Fruit fly (Drosophila melanogaster) whole organism, prepupa: ENCODE measurements around the gene CG33080.

Source experiments
- CG10631 ChIP-seq: fragments of 200-800 bp; sonication (Bioruptor generic); optimal IDR thresholded peaks from 2 replicates; lab custom pipeline; 2016; ENCODE audit warnings: missing biosample characterization, missing genetic modification characterization
- CG10669 ChIP-seq: fragments of 200-800 bp; sonication (Bioruptor generic); optimal IDR thresholded peaks from 3 replicates; lab custom pipeline; 2018; ENCODE audit warnings: missing biosample characterization, mild to moderate bottlenecking, missing genetic modification characterization, moderate library complexity
- CG11294 ChIP-seq: fragments of 200-800 bp; sonication (Bioruptor generic); IDR thresholded peaks from 2 replicates; pipeline ENCODE4 v1.3.6; 2022; ENCODE audit warnings: missing biosample characterization, missing genetic modification characterization
- CG15336 ChIP-seq: fragments of 200-800 bp; sonication (Bioruptor generic); IDR thresholded peaks from 2 replicates; pipeline ENCODE4 v1.3.6; 2022; ENCODE audit warnings: missing biosample characterization, missing genetic modification characterization
- CG1621 ChIP-seq: fragments of 200-800 bp; sonication (Bioruptor generic); optimal IDR thresholded peaks from 3 replicates; lab custom pipeline; 2018; ENCODE audit warnings: missing biosample characterization, mild to moderate bottlenecking, missing genetic modification characterization
- CG16779 ChIP-seq: fragments of 200-800 bp; sonication (Bioruptor generic); optimal IDR thresholded peaks from 3 replicates; lab custom pipeline; 2017; ENCODE audit warnings: missing biosample characterization, mild to moderate bottlenecking, missing genetic modification characterization
- CG31627 ChIP-seq: fragments of 200-800 bp; sonication (Bioruptor generic); optimal IDR thresholded peaks from 3 replicates; lab custom pipeline; 2016; ENCODE audit warnings: missing biosample characterization, missing genetic modification characterization
- CG32006 ChIP-seq: fragments of 200-800 bp; sonication (Bioruptor generic); optimal IDR thresholded peaks from 3 replicates; lab custom pipeline; 2017; ENCODE audit warnings: missing biosample characterization, mild to moderate bottlenecking, missing genetic modification characterization
- CG34406 ChIP-seq: fragments of 200-800 bp; sonication (Bioruptor generic); optimal IDR thresholded peaks from 3 replicates; lab custom pipeline; 2016; ENCODE audit warnings: missing biosample characterization, missing genetic modification characterization
- CG4318 ChIP-seq: fragments of 200-800 bp; sonication (Bioruptor generic); optimal IDR thresholded peaks from 3 replicates; lab custom pipeline; 2017; ENCODE audit warnings: missing biosample characterization, mild to moderate bottlenecking, missing genetic modification characterization
- CG6163 ChIP-seq: fragments of 200-800 bp; sonication (Bioruptor generic); IDR thresholded peaks from 3 replicates; pipeline ENCODE4 v1.3.6; 2022; ENCODE audit warnings: missing biosample characterization, missing genetic modification characterization
- CG6276 ChIP-seq: fragments of 200-800 bp; sonication (Bioruptor generic); optimal IDR thresholded peaks from 2 replicates; lab custom pipeline; 2017; ENCODE audit warnings: missing biosample characterization, mild to moderate bottlenecking, missing genetic modification characterization
- CG6792 ChIP-seq: fragments of 200-800 bp; sonication (Bioruptor generic); optimal IDR thresholded peaks from 3 replicates; lab custom pipeline; 2016; ENCODE audit warnings: missing biosample characterization, missing genetic modification characterization
- CG6808 ChIP-seq: fragments of 200-800 bp; sonication (Bioruptor generic); optimal IDR thresholded peaks from 3 replicates; lab custom pipeline; 2017; ENCODE audit warnings: missing biosample characterization, missing genetic modification characterization, mild to moderate bottlenecking, moderate library complexity, missing genetic modification reagents
- CG6854 ChIP-seq: fragments of 200-800 bp; sonication (Bioruptor generic); optimal IDR thresholded peaks from 2 replicates; lab custom pipeline; 2017; ENCODE audit warnings: missing biosample characterization, mild to moderate bottlenecking, missing genetic modification characterization
- CG7368 ChIP-seq: fragments of 200-800 bp; sonication (Bioruptor generic); optimal IDR thresholded peaks from 3 replicates; lab custom pipeline; 2016; ENCODE audit warnings: missing biosample characterization, missing genetic modification characterization
- CG8119 ChIP-seq: fragments of 200-800 bp; sonication (Bioruptor generic); IDR thresholded peaks from 3 replicates; pipeline ENCODE4 v1.3.6; 2022; ENCODE audit warnings: missing biosample characterization, missing genetic modification characterization
- CG8319 ChIP-seq: fragments of 200-800 bp; sonication (Bioruptor generic); optimal IDR thresholded peaks from 3 replicates; lab custom pipeline; 2016; ENCODE audit warnings: missing biosample characterization, missing genetic modification characterization
- CG8632 ChIP-seq: fragments of 200-800 bp; sonication (Bioruptor generic); optimal IDR thresholded peaks from 3 replicates; lab custom pipeline; 2016; ENCODE audit warnings: missing biosample characterization, missing genetic modification characterization
- CG9139 ChIP-seq: fragments of 200-800 bp; sonication (Bioruptor generic); optimal IDR thresholded peaks from 3 replicates; lab custom pipeline; 2017; ENCODE audit warnings: missing biosample characterization, mild to moderate bottlenecking, missing genetic modification characterization
- Eip78C ChIP-seq: fragments of 200-800 bp; sonication (Bioruptor generic); peaks from one replicate; lab custom pipeline; 2016; ENCODE audit warnings: missing biosample characterization, missing genetic modification characterization
- Ets21C ChIP-seq: fragments of 200-800 bp; sonication (Bioruptor generic); optimal IDR thresholded peaks from 3 replicates; lab custom pipeline; 2016; ENCODE audit warnings: missing biosample characterization, missing genetic modification characterization
- Gug ChIP-seq: fragments of 200-800 bp; sonication (Bioruptor generic); IDR thresholded peaks from 2 replicates; pipeline ENCODE4 v1.3.6; 2022; ENCODE audit warnings: missing biosample characterization, missing genetic modification characterization
- Hr39 ChIP-seq: fragments of 200-800 bp; sonication (Bioruptor generic); optimal IDR thresholded peaks from 2 replicates; lab custom pipeline; 2016; ENCODE audit warnings: missing biosample characterization, missing genetic modification characterization
- Lpt ChIP-seq: fragments of 200-800 bp; sonication (Bioruptor generic); optimal IDR thresholded peaks from 3 replicates; lab custom pipeline; 2016; ENCODE audit warnings: missing biosample characterization, missing genetic modification characterization
- Met ChIP-seq: fragments of 200-800 bp; sonication (Bioruptor generic); optimal IDR thresholded peaks from 3 replicates; lab custom pipeline; 2016; ENCODE audit warnings: missing biosample characterization, missing genetic modification characterization
- OdsH ChIP-seq: fragments of 200-800 bp; sonication (Bioruptor generic); optimal IDR thresholded peaks from 3 replicates; lab custom pipeline; 2016; ENCODE audit warnings: missing biosample characterization, missing genetic modification characterization
- Smox ChIP-seq: fragments of 200-800 bp; sonication (Bioruptor generic); optimal IDR thresholded peaks from 3 replicates; lab custom pipeline; 2016; ENCODE audit warnings: missing biosample characterization, missing genetic modification characterization
- Sox102F ChIP-seq: fragments of 200-800 bp; sonication (Bioruptor generic); optimal IDR thresholded peaks from 2 replicates; lab custom pipeline; 2016; ENCODE audit warnings: missing biosample characterization, mild to moderate bottlenecking, missing genetic modification characterization
- Sox14 ChIP-seq: fragments of 200-800 bp; sonication (Bioruptor generic); optimal IDR thresholded peaks from 3 replicates; lab custom pipeline; 2016; ENCODE audit warnings: missing biosample characterization, missing genetic modification characterization
- acj6 ChIP-seq: fragments of 200-800 bp; sonication (Bioruptor generic); optimal IDR thresholded peaks from 3 replicates; lab custom pipeline; 2016; ENCODE audit warnings: missing biosample characterization, missing genetic modification characterization
- cyc ChIP-seq: fragments of 200-800 bp; sonication (Bioruptor generic); optimal IDR thresholded peaks from 3 replicates; lab custom pipeline; 2016; ENCODE audit warnings: missing biosample characterization, missing genetic modification characterization
- dac ChIP-seq: fragments of 200-800 bp; sonication (Bioruptor generic); optimal IDR thresholded peaks from 2 replicates; lab custom pipeline; 2017; ENCODE audit warnings: missing biosample characterization, mild to moderate bottlenecking, missing genetic modification characterization
- dsx ChIP-seq: fragments of 200-800 bp; optimal IDR thresholded peaks from 3 replicates; lab custom pipeline; 2019; ENCODE audit warnings: missing biosample characterization, mild to moderate bottlenecking, missing genetic modification characterization, moderate library complexity; ENCODE audit not compliant: poor library complexity, severe bottlenecking
- esn ChIP-seq: fragments of 200-800 bp; sonication (Bioruptor generic); optimal IDR thresholded peaks from 2 replicates; lab custom pipeline; 2016; ENCODE audit warnings: missing biosample characterization, mild to moderate bottlenecking, missing genetic modification characterization, moderate library complexity
- fd59A ChIP-seq: fragments of 200-800 bp; sonication (Bioruptor generic); optimal IDR thresholded peaks from 2 replicates; lab custom pipeline; 2017; ENCODE audit warnings: missing biosample characterization, mild to moderate bottlenecking, missing genetic modification characterization, missing genetic modification reagents
- fd85E ChIP-seq: fragments of 200-800 bp; sonication (Bioruptor generic); optimal IDR thresholded peaks from 3 replicates; lab custom pipeline; 2016; ENCODE audit warnings: missing biosample characterization, missing genetic modification characterization
- fkh ChIP-seq: fragments of 200-800 bp; sonication (Bioruptor generic); optimal IDR thresholded peaks from 3 replicates; lab custom pipeline; 2017; ENCODE audit warnings: missing biosample characterization, mild to moderate bottlenecking, missing genetic modification characterization, moderate library complexity
- lz ChIP-seq: fragments of 200-800 bp; sonication (Bioruptor generic); optimal IDR thresholded peaks from 3 replicates; lab custom pipeline; 2016; ENCODE audit warnings: missing biosample characterization, missing genetic modification characterization
- pdm3 ChIP-seq: fragments of 200-800 bp; sonication (Bioruptor generic); optimal IDR thresholded peaks from 3 replicates; lab custom pipeline; 2016; ENCODE audit warnings: missing biosample characterization, missing genetic modification characterization
- salr ChIP-seq, 2 experiments: fragments of 200-800 bp; sonication (Bioruptor generic); optimal IDR thresholded peaks; 3 replicates each; lab custom pipeline; 2016 to 2018; ENCODE audit warnings: missing biosample characterization in 2 of 2, missing genetic modification characterization in 2 of 2, mild to moderate bottlenecking in 1 of 2
- spab ChIP-seq: fragments of 200-800 bp; sonication (Bioruptor generic); optimal IDR thresholded peaks from 2 replicates; lab custom pipeline; 2017; ENCODE audit warnings: missing biosample characterization, mild to moderate bottlenecking, missing genetic modification characterization, missing genetic modification reagents
- svp ChIP-seq: fragments of 200-800 bp; sonication (Bioruptor generic); peaks from one replicate; lab custom pipeline; 2016; ENCODE audit warnings: missing biosample characterization, missing genetic modification characterization
- vri ChIP-seq: fragments of 200-800 bp; sonication (Bioruptor generic); optimal IDR thresholded peaks from 3 replicates; lab custom pipeline; 2016; ENCODE audit warnings: missing biosample characterization, mild to moderate bottlenecking, missing genetic modification characterization

The CG33080 gene

DNA sequence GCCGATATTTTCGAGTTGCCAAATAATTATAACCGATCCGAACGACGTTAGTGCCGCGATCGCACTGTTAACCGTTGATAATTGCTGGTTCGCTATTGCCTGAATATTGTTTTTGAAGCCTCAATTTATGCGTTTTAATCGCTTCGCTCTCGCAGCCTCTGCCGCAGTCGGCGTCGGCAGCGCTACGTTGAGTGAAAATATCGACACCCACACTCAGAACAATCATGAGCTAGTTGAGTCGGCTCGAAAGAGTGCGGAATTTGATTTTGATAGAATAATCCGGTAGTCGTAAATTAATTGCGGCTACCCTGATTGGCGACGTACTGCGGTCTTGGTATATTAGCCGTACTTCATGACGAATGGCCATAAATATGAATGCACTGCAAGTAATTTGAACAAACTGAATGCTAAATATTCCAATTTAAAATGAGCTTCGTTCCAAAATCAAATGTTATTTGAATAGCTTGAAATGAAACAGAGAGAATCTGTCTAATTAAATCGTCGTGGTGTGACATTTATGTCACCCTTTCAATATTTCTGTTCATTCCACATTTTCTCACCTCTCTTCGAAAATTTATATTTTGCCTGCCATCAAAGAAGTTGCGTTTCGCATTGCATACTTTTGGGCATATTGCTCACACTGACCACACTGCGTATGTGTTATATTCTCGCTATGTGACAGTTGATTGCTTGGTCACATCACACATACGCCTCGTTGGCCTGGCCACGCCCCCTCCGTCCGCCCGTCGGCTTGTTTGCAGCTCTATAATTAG, 1.9 kb downstream of the CG33080 start (continued):
- TF ChIP-seq CG10669 (GFP tag; lab: Kevin White, UChicago) (no peak), dsx (GFP tag; lab: Kevin White, UChicago) (no peak), CG31627 (GFP tag; lab: Kevin White, UChicago) (no peak), OdsH (no peak), fd85E (GFP tag; lab: Kevin White, UChicago) (no peak)

- TF ChIP-seq Smox: no peak
- no peak for TF ChIP-seq CG1621 (tag; lab: Kevin White, UChicago)
- TF ChIP-seq CG8119 (GFP tag; lab: Robert Waterston, UW): no peak
- no peak for TF ChIP-seq vri (GFP tag; lab: Kevin White, UChicago)
- TF ChIP-seq Gug (GFP tag; lab: Robert Waterston, UW): no peak
- no peak for TF ChIP-seq lz (GFP tag; lab: Kevin White, UChicago)
- TF ChIP-seq CG8632 (GFP tag; lab: Kevin White, UChicago): no peak
- TF ChIP-seq Ets21C (GFP tag; lab: Kevin White, UChicago): no peak
These were observed 2.8 kb downstream of the CG33080 start for dm6 chrX:5714786-5715185.

- TF ChIP-seq Eip78C (GFP tag; lab: Kevin White, UChicago): peak; percentile 13
- TF ChIP-seq svp (GFP tag; lab: Kevin White, UChicago): peak; percentile 65
- TF ChIP-seq CG6163: peak; percentile 22; the same call in 1 of the 3 replicates
- TF ChIP-seq CG10631 (GFP tag; lab: Kevin White, UChicago): no peak
These were observed 4.6 kb downstream of the CG33080 start for dm6 chrX:5712966-5713365.

- peak; percentile 12 for TF ChIP-seq CG34406
- TF ChIP-seq Ets21C (GFP tag; lab: Kevin White, UChicago): no peak
- TF ChIP-seq dsx (GFP tag; lab: Kevin White, UChicago): peak; percentile 73
- TF ChIP-seq Sox102F: no peak
- peak; percentile 70 for TF ChIP-seq dac
- peak; percentile 91 for TF ChIP-seq CG11294 (GFP tag; lab: Robert Waterston, UW)
- peak; percentile 71 for TF ChIP-seq CG9139
- peak; percentile 49 for TF ChIP-seq CG6792 (GFP tag; lab: Kevin White, UChicago)
- peak; percentile 88 for TF ChIP-seq Eip78C (GFP tag; lab: Kevin White, UChicago)
- TF ChIP-seq CG7368: peak; percentile 38
- peak; percentile 85 for TF ChIP-seq Lpt
- TF ChIP-seq salr (GFP tag; optimal IDR thresholded peaks at IDR 0.05; lab: Kevin White, UChicago): peak in 1 of 2 experiments; percentile 16
- TF ChIP-seq CG15336 (GFP tag; lab: Robert Waterston, UW): peak; percentile 93
- TF ChIP-seq CG10669 (GFP tag; lab: Kevin White, UChicago): peak; percentile 76
- TF ChIP-seq CG32006: peak; percentile 83
- peak; percentile 55 for TF ChIP-seq CG1621 (tag; lab: Kevin White, UChicago)
- peak; percentile 51 for TF ChIP-seq acj6 (GFP tag; lab: Kevin White, UChicago)
- no peak for TF ChIP-seq vri (GFP tag; lab: Kevin White, UChicago)
- TF ChIP-seq Met (GFP tag; lab: Kevin White, UChicago): peak; percentile 32
- TF ChIP-seq CG6854 (GFP tag; lab: Kevin White, UChicago): no peak
- TF ChIP-seq OdsH: peak; percentile 51
- TF ChIP-seq CG4318 (GFP tag; lab: Kevin White, UChicago): peak; percentile 66
- no peak for TF ChIP-seq CG8319 (GFP tag; lab: Kevin White, UChicago)
- peak; percentile 4 for TF ChIP-seq cyc (GFP tag; lab: Kevin White, UChicago)
- TF ChIP-seq fd59A (GFP tag; lab: Kevin White, UChicago): peak; percentile 20
- no peak for TF ChIP-seq fkh
- TF ChIP-seq CG16779: peak; percentile 81
- TF ChIP-seq esn: no peak
- TF ChIP-seq pdm3 (GFP tag; lab: Kevin White, UChicago): peak; percentile 46
- TF ChIP-seq Smox: no peak
- TF ChIP-seq Hr39 (GFP tag; lab: Kevin White, UChicago): no peak
- peak; percentile 74 for TF ChIP-seq CG6808 (GFP tag; lab: Kevin White, UChicago)
- TF ChIP-seq Sox14 (GFP tag; lab: Kevin White, UChicago): peak; percentile 16
- TF ChIP-seq CG6276: peak; percentile 84
- peak; percentile 70 for TF ChIP-seq spab (GFP tag; lab: Kevin White, UChicago)
- TF ChIP-seq svp (GFP tag; lab: Kevin White, UChicago): peak; percentile 87
These were observed 11.7 kb downstream of the CG33080 start for dm6 chrX:5705899-5706312.
